Worm (Caenorhabditis elegans): ENCODE measurements around the gene hach-1.

Gene hach-1

DNA sequence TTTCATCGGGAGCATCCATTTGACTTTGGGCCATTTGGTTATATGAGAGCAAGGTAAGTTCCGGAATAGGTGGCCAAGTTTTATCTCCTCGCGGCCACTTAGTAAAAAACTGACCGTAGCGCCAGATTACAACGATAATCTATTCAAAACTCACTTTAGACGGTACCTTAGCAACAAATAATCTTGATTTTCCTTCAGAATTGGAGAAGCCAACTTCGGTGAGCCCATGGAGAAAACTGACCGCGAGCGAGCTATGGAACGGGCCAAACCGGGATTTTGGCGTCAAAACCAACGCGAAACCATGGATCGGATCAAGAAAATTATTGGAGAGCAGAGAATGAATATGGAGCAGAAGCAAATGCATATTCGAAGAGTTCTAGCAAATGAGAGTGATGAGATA, 30.5 kb downstream of the hach-1 start:
- no peak for TF ChIP-seq ceh-58 (GFP tag; IDR thresholded peaks at IDR 0.05)
- TF ChIP-seq F37B4.10 (GFP tag; IDR thresholded peaks at IDR 0.05): 0 out of 2 replicates have a peak, but pooled peaks have one; percentile 67
- TF ChIP-seq tbx-9 (tag; optimal IDR thresholded peaks at IDR 0.05; ENCODE audit: borderline replicate concordance): no peak
- TF ChIP-seq snpc-1.3 (tag; optimal IDR thresholded peaks at IDR 0.05; ENCODE audit: insufficient read depth): no peak
- TF ChIP-seq mcd-1 (GFP tag; IDR thresholded peaks at IDR 0.05): no peak
- TF ChIP-seq sptf-2 (GFP tag; optimal IDR thresholded peaks at IDR 0.05): no peak
- no peak for TF ChIP-seq F22D6.2 (tag; optimal IDR thresholded peaks at IDR 0.05)
- TF ChIP-seq lir-1 (GFP tag; conservative IDR thresholded peaks at IDR 0.05): no peak
- no peak for TF ChIP-seq rpc-1 (optimal IDR thresholded peaks at IDR 0.05)
- no peak for TF ChIP-seq rpc-1 (tag; optimal IDR thresholded peaks at IDR 0.05)

DNA sequence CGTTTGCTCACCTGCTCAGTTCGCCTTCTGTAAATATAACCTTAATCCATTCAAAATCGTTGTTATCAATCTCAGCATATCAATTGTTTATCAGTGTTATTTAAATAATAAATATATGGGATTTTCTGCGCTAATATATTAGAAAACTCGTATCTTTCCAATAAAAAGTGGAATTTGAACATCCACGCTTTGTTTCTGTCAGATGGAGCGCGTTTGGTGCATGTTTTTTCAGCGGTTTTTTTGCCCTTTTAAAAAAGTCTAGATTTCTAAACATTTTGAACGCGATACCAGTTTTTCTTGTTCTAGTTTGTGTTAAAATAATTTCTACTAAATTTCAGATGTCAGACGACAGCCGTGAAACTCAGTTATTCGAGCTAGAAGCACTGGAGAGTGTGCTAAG, 31.7 kb downstream of the hach-1 start, which contains the start of gene F56D2.2:
Gene F56D2.2, plus strand, starts transcription at position 339 of the 400 bp plus-strand sequence.
- TF ChIP-seq Y67H2A.10 (GFP tag; conservative IDR thresholded peaks at IDR 0.05) (no peak), lin-40 (tag; optimal IDR thresholded peaks at IDR 0.05) (no peak), aptf-2 (GFP tag; conservative IDR thresholded peaks at IDR 0.05) (no peak), egl-44 (GFP tag; IDR thresholded peaks at IDR 0.05) (no peak), lin-35 (GFP tag; optimal IDR thresholded peaks at IDR 0.05) (peak in 1 of 3 experiments; percentile 9), efl-1 (GFP tag; optimal IDR thresholded peaks at IDR 0.05) (peak; percentile 45), ama-1 (optimal IDR thresholded peaks at IDR 0.05) (no peak), ama-1 (GFP tag; optimal IDR thresholded peaks at IDR 0.05) (no peak)

- TF ChIP-seq lag-1 (GFP tag; IDR thresholded peaks at IDR 0.05) (no peak), egl-44 (GFP tag; IDR thresholded peaks at IDR 0.05) (no peak), ceh-91 (GFP tag; IDR thresholded peaks at IDR 0.05) (no peak), hrde-1 (tag; optimal IDR thresholded peaks at IDR 0.05; ENCODE audit: borderline replicate concordance) (peak; percentile 59), madf-6 (GFP tag; IDR thresholded peaks at IDR 0.05) (peak; percentile 52), ztf-28 (GFP tag; IDR thresholded peaks at IDR 0.05) (no peak), C06A6.2 (GFP tag; conservative IDR thresholded peaks at IDR 0.05) (no peak), dpff-1 (tag; optimal IDR thresholded peaks at IDR 0.05) (no peak), attf-3 (GFP tag; conservative IDR thresholded peaks at IDR 0.05) (no peak), dpl-1 (GFP tag; optimal IDR thresholded peaks at IDR 0.05) (no peak), somi-1 (GFP tag; optimal IDR thresholded peaks at IDR 0.05) (no peak), K12H6.12 (tag; optimal IDR thresholded peaks at IDR 0.05) (no peak), chd-7 (tag; optimal IDR thresholded peaks at IDR 0.05) (no peak), B0035.1 (tag; optimal IDR thresholded peaks at IDR 0.05) (no peak), xnd-1 (tag; optimal IDR thresholded peaks at IDR 0.05) (no peak), athp-1 (tag; optimal IDR thresholded peaks at IDR 0.05) (no peak), ets-4 (GFP tag; optimal IDR thresholded peaks at IDR 0.05) (no peak), F37B4.10 (GFP tag; IDR thresholded peaks at IDR 0.05) (no peak), hlh-26 (GFP tag; conservative IDR thresholded peaks at IDR 0.05) (no peak), F57A8.1 (GFP tag; optimal IDR thresholded peaks at IDR 0.05) (no peak), F33H1.4 (GFP tag; IDR thresholded peaks at IDR 0.05) (peak; percentile 33; the same call in 1 of the 2 replicates), B0336.3 (GFP tag; IDR thresholded peaks at IDR 0.05) (peak; percentile 68), snpc-3.4 (tag; optimal IDR thresholded peaks at IDR 0.05) (peak; percentile 63), B0261.1 (tag; optimal IDR thresholded peaks at IDR 0.05) (no peak), Y53G8AR.9 (GFP tag; conservative IDR thresholded peaks at IDR 0.05) (no peak), C17E4.6 (GFP tag; IDR thresholded peaks at IDR 0.05) (0 out of 2 replicates have a peak, but pooled peaks have one; percentile 31), cebp-2 (GFP tag; IDR thresholded peaks at IDR 0.05) (no peak), bed-2 (GFP tag; IDR thresholded peaks at IDR 0.05) (no peak), madf-3 (GFP tag; IDR thresholded peaks at IDR 0.05) (0 out of 2 replicates have a peak, but pooled peaks have one; percentile 32), aptf-2 (GFP tag; conservative IDR thresholded peaks at IDR 0.05) (no peak), hsf-1 (GFP tag; IDR thresholded peaks at IDR 0.05) (peak; percentile 46; the same call in 1 of the 2 replicates), efl-1 (GFP tag; optimal IDR thresholded peaks at IDR 0.05) (no peak), rpc-1 (optimal IDR thresholded peaks at IDR 0.05) (no peak), rpc-1 (tag; optimal IDR thresholded peaks at IDR 0.05) (no peak)
Measured at ce11 chrIII:5588746-5589145, 33.5 kb downstream of the hach-1 start.
